Worm (Caenorhabditis elegans) whole organism, early embryonic: ENCODE results near the gene tkr-1.

Experiments used
- B0310.2 ChIP-seq: sonication (generic microtip); optimal IDR thresholded peaks from 2 replicates; lab custom pipeline; 2016; ENCODE audit warnings: mild to moderate bottlenecking, missing genetic modification characterization, missing compliant biosample characterization
- F13C5.2 ChIP-seq: sonication (generic microtip); optimal IDR thresholded peaks from 2 replicates; lab custom pipeline; 2017; ENCODE audit warnings: mild to moderate bottlenecking, missing genetic modification characterization, inconsistent platforms, missing compliant biosample characterization
- aly-1 ChIP-seq: sonication (generic microtip); optimal IDR thresholded peaks from 2 replicates; lab custom pipeline; 2016; ENCODE audit warnings: missing genetic modification characterization, missing compliant biosample characterization
- ama-1 ChIP-seq: fragments of 150-350 bp; optimal IDR thresholded peaks from 2 replicates; lab custom pipeline; 2014
- ceh-13 ChIP-seq: fragments of 200-800 bp; sonication (Bioruptor generic); optimal IDR thresholded peaks from 2 replicates; lab custom pipeline; 2018; ENCODE audit warnings: mild to moderate bottlenecking, missing genetic modification characterization, missing compliant biosample characterization
- ceh-36 ChIP-seq: sonication (generic microtip); optimal IDR thresholded peaks from 2 replicates; lab custom pipeline; 2016; ENCODE audit warnings: missing genetic modification characterization, inconsistent platforms, missing compliant biosample characterization
- ets-7 ChIP-seq: sonication (generic microtip); optimal IDR thresholded peaks from 2 replicates; lab custom pipeline; 2016; ENCODE audit warnings: missing genotype, missing genetic modification characterization, missing compliant biosample characterization
- flt-1 ChIP-seq: fragments of 200-800 bp; sonication (Bioruptor generic); IDR thresholded peaks from 2 replicates; pipeline ENCODE4 v1.3.6; 2022; ENCODE audit warnings: missing genetic modification characterization, missing compliant biosample characterization
- hmbx-1 ChIP-seq: sonication (generic microtip); optimal IDR thresholded peaks from 2 replicates; lab custom pipeline; 2016; ENCODE audit warnings: mild to moderate bottlenecking, missing genetic modification characterization, missing compliant biosample characterization
- hmg-4 ChIP-seq: fragments of 200-800 bp; sonication (Bioruptor generic); optimal IDR thresholded peaks from 2 replicates; lab custom pipeline; 2018; ENCODE audit warnings: mild to moderate bottlenecking, missing genetic modification characterization, missing compliant biosample characterization
- hnd-1 ChIP-seq: sonication (generic microtip); optimal IDR thresholded peaks from 2 replicates; lab custom pipeline; 2016; ENCODE audit warnings: missing genetic modification characterization, missing compliant biosample characterization
- pes-1 ChIP-seq: fragments of 200-800 bp; sonication (Bioruptor generic); IDR thresholded peaks from 2 replicates; pipeline ENCODE4 v1.3.6; 2022; ENCODE audit warnings: missing genetic modification reagents, missing genetic modification characterization, missing compliant biosample characterization
- scrt-1 ChIP-seq: fragments of 200-800 bp; sonication (Bioruptor generic); IDR thresholded peaks from 2 replicates; pipeline ENCODE4 v1.3.6; 2022; ENCODE audit warnings: missing genetic modification characterization, missing compliant biosample characterization
- sea-1 ChIP-seq: fragments of 200-800 bp; sonication (Bioruptor generic); conservative IDR thresholded peaks from 2 replicates; pipeline ENCODE4 v1.3.6; 2022; ENCODE audit warnings: missing genetic modification characterization, missing compliant biosample characterization
- tbx-11 ChIP-seq: fragments of 200-800 bp; sonication (Bioruptor generic); IDR thresholded peaks from 2 replicates; pipeline ENCODE4 v1.3.6; 2022; ENCODE audit warnings: missing genetic modification characterization, missing compliant biosample characterization
- tbx-37 ChIP-seq: fragments of 200-800 bp; sonication (Bioruptor generic); conservative IDR thresholded peaks from 2 replicates; pipeline ENCODE4 v1.3.6; 2022; ENCODE audit warnings: missing genetic modification reagents, missing genetic modification characterization, missing compliant biosample characterization
- tra-4 ChIP-seq: sonication (generic microtip); optimal IDR thresholded peaks from 2 replicates; lab custom pipeline; 2017; ENCODE audit warnings: missing genetic modification characterization, missing compliant biosample characterization

tkr-1 gene

DNA sequence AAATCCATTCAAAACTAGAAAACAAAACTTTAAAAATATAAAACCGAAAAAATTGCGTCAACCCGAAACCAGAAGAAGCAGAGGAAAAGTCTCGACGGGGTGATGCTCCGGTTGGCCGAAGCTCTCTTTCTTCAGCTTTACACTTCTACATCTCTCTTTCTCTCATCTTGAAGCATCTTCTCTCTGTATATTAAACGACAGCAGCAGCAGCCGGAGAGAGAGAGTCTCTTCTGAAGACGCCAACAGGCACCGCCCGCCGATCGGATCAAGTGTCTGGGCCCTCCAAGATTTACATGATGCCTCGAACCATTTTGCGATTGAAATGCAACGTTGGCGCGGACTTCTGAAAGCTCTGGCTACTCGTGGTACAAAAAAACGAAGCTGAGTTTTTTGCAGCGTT lies 36.9 kb upstream of the tkr-1 start:
- TF ChIP-seq tbx-11 (GFP tag; lab: Robert Waterston, UW), result no peak
- no peak for TF ChIP-seq tbx-37
- TF ChIP-seq ceh-36 (tag; lab: Kevin White, UChicago), result no peak
- TF ChIP-seq B0310.2, result no peak
- no peak for TF ChIP-seq flt-1 (GFP tag; lab: Robert Waterston, UW)
- no peak for TF ChIP-seq sea-1 (GFP tag; lab: Robert Waterston, UW)
- no peak for TF ChIP-seq pes-1 (GFP tag; lab: Robert Waterston, UW)
- no peak for TF ChIP-seq ets-7 (tag; lab: Kevin White, UChicago)

DNA sequence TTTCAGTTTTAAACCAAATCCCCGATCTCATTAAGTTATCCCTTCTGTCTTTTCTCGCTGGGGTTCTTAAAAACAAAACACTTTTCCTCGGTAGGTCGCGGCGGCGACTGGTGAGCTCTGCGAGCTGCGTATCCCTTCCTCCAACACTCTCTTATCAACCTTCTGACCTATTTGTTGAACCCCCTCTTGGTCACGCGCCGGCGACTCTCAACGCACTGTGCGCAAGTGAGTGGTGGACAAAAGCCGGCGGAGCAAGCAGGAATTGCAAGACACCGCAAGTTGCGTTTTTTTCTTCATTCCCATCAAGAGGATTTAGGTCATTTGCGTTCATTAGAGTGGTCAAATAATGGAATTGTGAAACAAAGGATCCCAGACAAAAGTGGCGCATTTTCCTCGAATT lies 29.8 kb upstream of the tkr-1 start:
- TF ChIP-seq ceh-36 (tag; lab: Kevin White, UChicago), result no peak
- no peak for TF ChIP-seq flt-1 (GFP tag; lab: Robert Waterston, UW)
- no peak for TF ChIP-seq F13C5.2 (tag; lab: Kevin White, UChicago)
- no peak for TF ChIP-seq ama-1 (lab: Kevin White, UChicago)
- TF ChIP-seq hmbx-1 (tag; lab: Kevin White, UChicago), result no peak
- no peak for TF ChIP-seq tra-4
- TF ChIP-seq tbx-37, result no peak
- TF ChIP-seq hnd-1 (tag; lab: Kevin White, UChicago), result no peak
- no peak for TF ChIP-seq hmg-4 (GFP tag; lab: Kevin White, UChicago)
- no peak for TF ChIP-seq scrt-1 (GFP tag; lab: Robert Waterston, UW)
- no peak for TF ChIP-seq sea-1 (GFP tag; lab: Robert Waterston, UW)
- TF ChIP-seq ceh-13, result no peak
- TF ChIP-seq aly-1 (tag; lab: Kevin White, UChicago), result no peak
- TF ChIP-seq pes-1 (GFP tag; lab: Robert Waterston, UW), result no peak
- no peak for TF ChIP-seq B0310.2
- no peak for TF ChIP-seq tbx-11 (GFP tag; lab: Robert Waterston, UW)

DNA sequence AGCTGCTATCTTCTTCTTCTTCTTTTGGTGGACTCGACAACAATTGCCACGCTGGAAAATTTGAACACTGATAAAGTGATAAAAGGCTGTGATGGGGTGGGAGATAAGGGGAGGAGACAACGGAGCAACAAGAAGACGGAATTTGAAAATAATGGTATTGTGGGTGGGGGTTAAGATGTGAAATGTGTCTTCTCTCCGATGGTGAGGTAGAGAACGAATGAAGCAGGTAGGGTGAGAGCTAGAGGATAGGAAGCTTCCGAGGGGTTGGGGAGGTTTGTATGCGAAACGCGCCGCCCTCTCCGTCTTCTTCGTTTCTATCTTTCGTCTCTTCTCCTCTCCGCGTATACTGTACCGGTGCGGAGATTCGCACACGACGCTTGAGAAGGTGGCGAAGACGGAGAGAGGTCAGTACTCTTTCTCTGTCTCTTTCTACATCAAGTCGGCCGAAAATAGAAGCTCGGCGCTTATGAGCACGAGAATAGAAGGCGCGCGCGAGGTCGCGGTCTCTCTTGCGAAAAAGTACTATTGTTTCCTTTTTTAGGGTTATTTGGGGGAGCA lies 28.1 kb upstream of the tkr-1 start, which contains the start of gene chtb-1:
Gene chtb-1, minus strand, starts transcription at position 51 of the 558 bp plus-strand sequence.
- no peak for TF ChIP-seq pes-1 (GFP tag; lab: Robert Waterston, UW)
- no peak for TF ChIP-seq aly-1 (tag; lab: Kevin White, UChicago)
- no peak for TF ChIP-seq tra-4
- TF ChIP-seq ceh-36 (tag; lab: Kevin White, UChicago), result no peak
- no peak for TF ChIP-seq F13C5.2 (tag; lab: Kevin White, UChicago)
- no peak for TF ChIP-seq ets-7 (tag; lab: Kevin White, UChicago)
- no peak for TF ChIP-seq scrt-1 (GFP tag; lab: Robert Waterston, UW)
- TF ChIP-seq sea-1 (GFP tag; lab: Robert Waterston, UW), result no peak
- TF ChIP-seq B0310.2, result no peak
- TF ChIP-seq hmbx-1 (tag; lab: Kevin White, UChicago), result no peak
- no peak for TF ChIP-seq hmg-4 (GFP tag; lab: Kevin White, UChicago)
- TF ChIP-seq tbx-37, result no peak
- no peak for TF ChIP-seq tbx-11 (GFP tag; lab: Robert Waterston, UW)
- no peak for TF ChIP-seq hnd-1 (tag; lab: Kevin White, UChicago)

ce11 chrIII:9359060-9359459 lies 24.5 kb upstream of the tkr-1 start, which contains the start of gene K04H4.5:
Gene K04H4.5, plus strand, starts transcription at chrIII:9359360.
- TF ChIP-seq F13C5.2 (tag; lab: Kevin White, UChicago) (no peak), ama-1 (lab: Kevin White, UChicago) (no peak), ceh-36 (tag; lab: Kevin White, UChicago) (no peak), pes-1 (GFP tag; lab: Robert Waterston, UW) (no peak), ceh-13 (no peak), tra-4 (no peak)

ce11 chrIII:9361228-9361627 lies 22.4 kb upstream of the tkr-1 start, which contains the start of gene flp-25:
Gene flp-25, plus strand, starts transcription at chrIII:9361528.
- TF ChIP-seq hmbx-1 (tag; lab: Kevin White, UChicago) (no peak), hmg-4 (GFP tag; lab: Kevin White, UChicago) (no peak), tbx-11 (GFP tag; lab: Robert Waterston, UW) (no peak), ama-1 (lab: Kevin White, UChicago) (no peak), ets-7 (tag; lab: Kevin White, UChicago) (no peak), aly-1 (tag; lab: Kevin White, UChicago) (no peak), pes-1 (GFP tag; lab: Robert Waterston, UW) (no peak), ceh-36 (tag; lab: Kevin White, UChicago) (no peak), B0310.2 (no peak), sea-1 (GFP tag; lab: Robert Waterston, UW) (no peak)

DNA sequence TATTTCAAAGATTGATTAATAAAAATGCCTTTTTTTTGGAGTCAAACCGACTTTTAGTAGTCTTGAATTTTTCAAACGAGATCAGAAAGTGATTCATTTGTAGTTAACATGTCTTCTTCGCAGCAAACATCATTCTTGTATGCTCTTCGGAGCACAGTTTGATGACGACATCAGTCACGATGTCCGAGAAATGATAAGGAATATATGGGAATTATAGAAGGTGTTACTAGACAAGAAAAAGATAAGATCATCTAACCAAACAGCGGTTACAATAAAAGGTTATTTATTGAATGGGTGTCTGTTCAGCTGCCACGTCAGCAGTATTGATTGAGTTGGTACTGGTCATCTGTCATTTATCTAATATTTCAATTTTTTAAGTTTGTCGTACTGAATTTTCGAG lies 17.2 kb upstream of the tkr-1 start:
- TF ChIP-seq B0310.2 (no peak), scrt-1 (GFP tag; lab: Robert Waterston, UW) (no peak), pes-1 (GFP tag; lab: Robert Waterston, UW) (no peak), hmg-4 (GFP tag; lab: Kevin White, UChicago) (no peak), sea-1 (GFP tag; lab: Robert Waterston, UW) (no peak)

DNA sequence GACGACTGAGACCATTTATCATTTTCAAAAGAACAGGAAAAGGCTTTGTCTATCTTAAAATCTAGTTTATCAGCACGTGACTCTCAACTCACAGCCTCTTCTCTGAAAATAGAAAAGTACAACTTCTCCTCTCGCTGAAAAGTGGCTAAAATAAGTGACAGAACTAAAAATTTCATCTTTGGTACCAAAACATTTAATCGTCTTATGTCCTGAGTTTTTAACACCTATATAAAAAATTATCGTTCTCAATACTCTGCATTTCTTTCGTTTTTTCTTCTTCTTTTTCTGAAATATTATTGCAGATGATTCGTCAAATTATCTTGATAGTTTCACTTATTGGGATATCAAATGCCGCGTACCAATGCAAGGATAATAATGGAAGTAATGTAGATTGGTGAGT lies 16.6 kb upstream of the tkr-1 start, which contains the start of gene crn-6:
Gene crn-6, plus strand, starts transcription at position 301 of the 400 bp plus-strand sequence.
- no peak for TF ChIP-seq scrt-1 (GFP tag; lab: Robert Waterston, UW)
- no peak for TF ChIP-seq tbx-37
- TF ChIP-seq sea-1 (GFP tag; lab: Robert Waterston, UW), result no peak
- TF ChIP-seq tra-4, result no peak
- no peak for TF ChIP-seq hmbx-1 (tag; lab: Kevin White, UChicago)
- no peak for TF ChIP-seq aly-1 (tag; lab: Kevin White, UChicago)
- no peak for TF ChIP-seq hmg-4 (GFP tag; lab: Kevin White, UChicago)
- no peak for TF ChIP-seq ceh-13
- TF ChIP-seq tbx-11 (GFP tag; lab: Robert Waterston, UW), result no peak
- TF ChIP-seq flt-1 (GFP tag; lab: Robert Waterston, UW), result no peak
- no peak for TF ChIP-seq B0310.2
- no peak for TF ChIP-seq F13C5.2 (tag; lab: Kevin White, UChicago)
- TF ChIP-seq ets-7 (tag; lab: Kevin White, UChicago), result no peak
- no peak for TF ChIP-seq ceh-36 (tag; lab: Kevin White, UChicago)
- no peak for TF ChIP-seq pes-1 (GFP tag; lab: Robert Waterston, UW)
- no peak for TF ChIP-seq ama-1 (lab: Kevin White, UChicago)
- no peak for TF ChIP-seq hnd-1 (tag; lab: Kevin White, UChicago)
